Worm (Caenorhabditis elegans) whole organism, L3 larva: ENCODE data around the gene sel-7.
A peak's percentile ranks its signal among the peaks of the same experiment; 100 is the strongest.

ENCODE experiments used
- R02D3.7 ChIP-seq: fragments of 150-350 bp; optimal IDR thresholded peaks from 2 replicates; lab custom pipeline; 2014; ENCODE audit warnings: missing biosample characterization, missing genetic modification characterization
- ZK546.5 ChIP-seq: sonication (generic microtip); optimal IDR thresholded peaks from 2 replicates; lab custom pipeline; 2017; ENCODE audit warnings: missing biosample characterization, missing genetic modification characterization
- aly-2 ChIP-seq: fragments of 150-350 bp; optimal IDR thresholded peaks from 2 replicates; lab custom pipeline; 2014; ENCODE audit warnings: missing biosample characterization, missing genetic modification characterization
- ama-1 ChIP-seq: fragments of 150-350 bp; optimal IDR thresholded peaks from 2 replicates; lab custom pipeline; 2018
- ceh-16 ChIP-seq: sonication (generic microtip); optimal IDR thresholded peaks from 2 replicates; lab custom pipeline; 2017; ENCODE audit warnings: missing biosample characterization, missing genetic modification characterization
- ceh-28 ChIP-seq: fragments of 150-350 bp; optimal IDR thresholded peaks from 2 replicates; lab custom pipeline; 2014; ENCODE audit warnings: missing biosample characterization, missing genetic modification reagents, missing genetic modification characterization
- ceh-9 ChIP-seq: sonication (generic microtip); optimal IDR thresholded peaks from 2 replicates; lab custom pipeline; 2018; ENCODE audit warnings: missing biosample characterization, missing genetic modification characterization
- egl-5 ChIP-seq: fragments of 150-350 bp; optimal IDR thresholded peaks from 2 replicates; lab custom pipeline; 2017; ENCODE audit warnings: missing biosample characterization, missing genetic modification reagents, missing genetic modification characterization, inconsistent platforms
- elt-1 ChIP-seq: fragments of 150-350 bp; optimal IDR thresholded peaks from 2 replicates; lab custom pipeline; 2014; ENCODE audit warnings: missing biosample characterization, missing genetic modification characterization
- elt-2 ChIP-seq: sonication (generic microtip); optimal IDR thresholded peaks from 2 replicates; lab custom pipeline; 2016; ENCODE audit warnings: missing genetic modification reagents, mild to moderate bottlenecking, missing genetic modification characterization, missing compliant biosample characterization
- elt-3 ChIP-seq, 3 experiments: fragments of 150-350 bp in 1 of 3; sonication (generic microtip) in 2 of 3; optimal IDR thresholded peaks; 2 replicates in 2 of 3; 4 replicates in 1 of 3; lab custom pipeline; 2014 to 2017; ENCODE audit warnings: missing biosample characterization in 3 of 3, missing genetic modification characterization in 3 of 3
- eor-1 ChIP-seq, 2 experiments: fragments of 150-350 bp; optimal IDR thresholded peaks; 2 replicates each; lab custom pipeline; 2014 to 2018; ENCODE audit warnings: missing biosample characterization in 2 of 2, missing genetic modification characterization in 2 of 2
- fkh-10 ChIP-seq: sonication (generic microtip); optimal IDR thresholded peaks from 2 replicates; lab custom pipeline; 2017; ENCODE audit warnings: missing biosample characterization, missing genetic modification reagents, missing genetic modification characterization
- fkh-2 ChIP-seq: fragments of 150-350 bp; optimal IDR thresholded peaks from 2 replicates; lab custom pipeline; 2014; ENCODE audit warnings: missing biosample characterization, missing genetic modification reagents, missing genetic modification characterization
- fos-1 ChIP-seq: fragments of 150-350 bp; optimal IDR thresholded peaks from 2 replicates; lab custom pipeline; 2014; ENCODE audit warnings: missing biosample characterization, missing genetic modification characterization
- jun-1 ChIP-seq: fragments of 150-350 bp; optimal IDR thresholded peaks from 2 replicates; lab custom pipeline; 2014; ENCODE audit warnings: missing biosample characterization, missing genetic modification reagents, missing genetic modification characterization
- lin-15B ChIP-seq: fragments of 150-350 bp; optimal IDR thresholded peaks from 2 replicates; lab custom pipeline; 2014; ENCODE audit warnings: missing biosample characterization, missing genetic modification characterization
- lin-39 ChIP-seq: fragments of 150-350 bp; optimal IDR thresholded peaks from 2 replicates; lab custom pipeline; 2018; ENCODE audit warnings: missing biosample characterization, missing genetic modification reagents, missing genetic modification characterization
- lsy-12 ChIP-seq: sonication (generic microtip); optimal IDR thresholded peaks from 2 replicates; lab custom pipeline; 2016; ENCODE audit warnings: mild to moderate bottlenecking, missing genetic modification characterization, missing compliant biosample characterization
- mdl-1 ChIP-seq: fragments of 150-350 bp; optimal IDR thresholded peaks from 2 replicates; lab custom pipeline; 2014; ENCODE audit warnings: missing biosample characterization, missing genetic modification characterization
- mml-1 ChIP-seq: fragments of 150-350 bp; sonication (generic microtip); optimal IDR thresholded peaks from 3 replicates; lab custom pipeline; 2014; ENCODE audit warnings: missing biosample characterization, missing genetic modification characterization
- nfya-1 ChIP-seq: sonication (generic microtip); optimal IDR thresholded peaks from 2 replicates; lab custom pipeline; 2017; ENCODE audit warnings: missing genetic modification characterization, mild to moderate bottlenecking, missing compliant biosample characterization, antibody characterized with exemption, moderate library complexity; ENCODE audit not compliant: insufficient read depth
- nhr-12 ChIP-seq: fragments of 150-350 bp; optimal IDR thresholded peaks from 2 replicates; lab custom pipeline; 2014; ENCODE audit warnings: missing biosample characterization, missing genetic modification characterization
- nhr-23 ChIP-seq: fragments of 150-350 bp; optimal IDR thresholded peaks from 2 replicates; lab custom pipeline; 2014; ENCODE audit warnings: missing biosample characterization, missing genetic modification reagents, missing genetic modification characterization
- nhr-237 ChIP-seq: fragments of 150-350 bp; optimal IDR thresholded peaks from 2 replicates; lab custom pipeline; 2014; ENCODE audit warnings: missing biosample characterization, missing genetic modification characterization
- nhr-25 ChIP-seq: sonication (generic microtip); optimal IDR thresholded peaks from 2 replicates; lab custom pipeline; 2017; ENCODE audit warnings: missing biosample characterization, missing genetic modification characterization
- nhr-43 ChIP-seq: sonication (generic microtip); optimal IDR thresholded peaks from 2 replicates; lab custom pipeline; 2016; ENCODE audit warnings: mild to moderate bottlenecking, missing genetic modification characterization, missing compliant biosample characterization; ENCODE audit not compliant: poor library complexity, severe bottlenecking
- nhr-77 ChIP-seq: fragments of 150-350 bp; optimal IDR thresholded peaks from 2 replicates; lab custom pipeline; 2014; ENCODE audit warnings: missing biosample characterization, missing genetic modification characterization
- pha-4 ChIP-seq: fragments of 150-350 bp; optimal IDR thresholded peaks from 2 replicates; lab custom pipeline; 2014; ENCODE audit warnings: missing biosample characterization, missing genetic modification reagents, missing genetic modification characterization
- pqm-1 ChIP-seq: fragments of 150-350 bp; optimal IDR thresholded peaks from 2 replicates; lab custom pipeline; 2017; ENCODE audit warnings: missing biosample characterization, missing genetic modification characterization, inconsistent platforms
- sea-2 ChIP-seq: fragments of 150-350 bp; sonication (generic microtip); optimal IDR thresholded peaks from 4 replicates; lab custom pipeline; 2014; ENCODE audit warnings: missing biosample characterization, missing genetic modification reagents, missing genetic modification characterization
- skn-1 ChIP-seq: fragments of 150-350 bp; optimal IDR thresholded peaks from 2 replicates; lab custom pipeline; 2014; ENCODE audit warnings: missing biosample characterization, missing genetic modification characterization
- snpc-4 ChIP-seq: fragments of 150-350 bp; optimal IDR thresholded peaks from 2 replicates; lab custom pipeline; 2014; ENCODE audit warnings: missing biosample characterization, missing genetic modification characterization
- tbx-2 ChIP-seq: sonication (generic microtip); optimal IDR thresholded peaks from 2 replicates; lab custom pipeline; 2016; ENCODE audit warnings: mild to moderate bottlenecking, missing genetic modification characterization, missing compliant biosample characterization
- unc-39 ChIP-seq: sonication (generic microtip); optimal IDR thresholded peaks from 4 replicates; lab custom pipeline; 2017; ENCODE audit warnings: missing biosample characterization, missing genetic modification characterization
- unc-62 ChIP-seq: fragments of 150-350 bp; sonication (generic microtip); optimal IDR thresholded peaks from 4 replicates; lab custom pipeline; 2014; ENCODE audit warnings: missing biosample characterization, missing genetic modification reagents, missing genetic modification characterization
- ztf-4 ChIP-seq: fragments of 150-350 bp; optimal IDR thresholded peaks from 2 replicates; lab custom pipeline; 2014; ENCODE audit warnings: missing biosample characterization, missing genetic modification characterization

sel-7 gene

DNA sequence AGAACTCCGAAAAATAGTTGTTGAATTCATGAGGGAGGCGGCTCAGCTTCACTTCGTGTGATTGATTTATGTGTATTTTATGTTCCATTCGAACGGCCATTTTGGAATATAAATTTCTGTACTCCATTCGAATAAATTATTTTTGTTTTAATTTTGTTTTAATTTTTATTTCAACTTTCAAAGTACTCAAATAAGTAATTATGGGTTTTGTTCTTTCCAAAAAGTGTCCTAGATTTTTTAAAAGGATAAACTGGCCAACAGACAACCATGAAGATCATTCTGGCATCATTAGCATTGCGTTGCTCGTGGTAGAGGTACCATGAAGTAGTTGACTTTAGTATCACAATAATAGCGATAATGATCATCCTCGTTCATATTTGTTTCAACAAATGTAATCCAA lies 13.7 kb downstream of the sel-7 start:
- no peak for TF ChIP-seq ztf-4 (tag; lab: Kevin White, UChicago)
- no peak for TF ChIP-seq eor-1 (tag; optimal IDR thresholded peaks at IDR 0.05; lab: Kevin White, UChicago)
- no peak for TF ChIP-seq R02D3.7 (tag; lab: Kevin White, UChicago)
- TF ChIP-seq pqm-1 (tag; lab: Kevin White, UChicago) = no peak
- TF ChIP-seq nfya-1 = no peak
- no peak for TF ChIP-seq unc-62 (GFP tag; lab: Kevin White, UChicago)

DNA sequence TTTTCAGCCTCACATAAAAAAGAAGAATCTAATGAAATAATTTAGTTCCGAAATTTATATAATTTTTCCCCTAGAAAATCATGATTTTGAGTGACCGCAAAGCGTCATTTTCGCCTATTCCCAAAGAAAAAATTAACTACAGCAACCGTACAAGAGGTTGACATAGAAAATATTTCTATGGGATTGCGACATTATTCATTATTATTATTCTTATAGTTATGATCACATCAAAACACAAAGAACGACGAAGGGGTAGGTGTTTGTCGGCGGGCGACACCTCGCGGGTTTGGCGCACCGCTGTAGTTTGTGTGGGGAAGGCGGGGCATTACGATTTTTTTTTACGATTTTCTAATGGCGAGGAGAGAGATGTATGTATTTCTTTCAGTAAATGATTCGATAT lies 16.0 kb downstream of the sel-7 start:
- TF ChIP-seq snpc-4 (tag; lab: Kevin White, UChicago) (peak; percentile 88), tbx-2 (no peak), nhr-12 (tag; lab: Kevin White, UChicago) (no peak)

ce11 chrX:14322793-14323192 lies 17.5 kb downstream of the sel-7 start:
- no peak for TF ChIP-seq skn-1 (tag; lab: Kevin White, UChicago)
- TF ChIP-seq unc-39 (tag; lab: Kevin White, UChicago) = no peak
- TF ChIP-seq fkh-2 (tag; lab: Kevin White, UChicago) = no peak
- peak; percentile 43 for TF ChIP-seq elt-1
- no peak for TF ChIP-seq nhr-23
- peak; percentile 56 for TF ChIP-seq nhr-25 (tag; lab: Kevin White, UChicago)
- TF ChIP-seq mdl-1 (tag; lab: Kevin White, UChicago) = no peak
- TF ChIP-seq nhr-77 = no peak
- no peak for TF ChIP-seq ztf-4 (tag; lab: Kevin White, UChicago)
- no peak for TF ChIP-seq egl-5 (tag; lab: Kevin White, UChicago)
- no peak for TF ChIP-seq nfya-1
- no peak for TF ChIP-seq ceh-16 (tag; lab: Kevin White, UChicago)
- no peak for TF ChIP-seq lin-39 (tag; lab: Kevin White, UChicago)
- TF ChIP-seq ZK546.5 (tag; lab: Kevin White, UChicago) = no peak
- no peak for TF ChIP-seq lsy-12 (tag; lab: Kevin White, UChicago)
- TF ChIP-seq, all 47 proteins: peak for 2

- TF ChIP-seq ceh-28 (tag; lab: Kevin White, UChicago) = no peak
- TF ChIP-seq egl-5 (tag; lab: Kevin White, UChicago) = no peak
- no peak for TF ChIP-seq mml-1 (tag; lab: Kevin White, UChicago)
- no peak for TF ChIP-seq elt-1
- TF ChIP-seq pha-4 (tag; lab: Kevin White, UChicago) = no peak
- TF ChIP-seq mdl-1 (tag; lab: Kevin White, UChicago) = no peak
- no peak for TF ChIP-seq nhr-43 (tag; lab: Kevin White, UChicago)
- TF ChIP-seq ama-1 (lab: Kevin White, UChicago) = no peak
- TF ChIP-seq unc-62 (GFP tag; lab: Kevin White, UChicago) = no peak
- TF ChIP-seq nhr-25 (tag; lab: Kevin White, UChicago) = no peak
Observed at ce11 chrX:14320298-14320697, 20.0 kb downstream of the sel-7 start, which contains the start of gene C11H1.9. C11H1.9 (minus strand) TSS chrX:14320398.

ce11 chrX:14316132-14316531 lies 24.1 kb downstream of the sel-7 start:
- no peak for TF ChIP-seq elt-3 (tag; optimal IDR thresholded peaks at IDR 0.05; lab: Kevin White, UChicago)
- peak; percentile 81 for TF ChIP-seq fkh-10 (GFP tag; lab: Kevin White, UChicago)

- TF ChIP-seq fkh-2 (tag; lab: Kevin White, UChicago) (no peak), pqm-1 (tag; lab: Kevin White, UChicago) (peak; percentile 49), elt-2 (peak; percentile 13)
Observed at ce11 chrX:14313627-14314026, 26.7 kb downstream of the sel-7 start, which contains the start of gene prx-1. prx-1 (plus strand) TSS chrX:14313927.

ce11 chrX:14312416-14312815 lies 27.9 kb downstream of the sel-7 start:
- TF ChIP-seq elt-2 (peak; percentile 65), ZK546.5 (tag; lab: Kevin White, UChicago) (no peak), aly-2 (tag; lab: Kevin White, UChicago) (no peak), egl-5 (tag; lab: Kevin White, UChicago) (peak; percentile 28), skn-1 (tag; lab: Kevin White, UChicago) (peak; percentile 32), elt-1 (no peak), ceh-16 (tag; lab: Kevin White, UChicago) (no peak), lin-15B (tag; lab: Kevin White, UChicago) (peak; percentile 70), fos-1 (tag; lab: Kevin White, UChicago) (no peak), nhr-237 (tag; lab: Kevin White, UChicago) (no peak), nhr-77 (no peak), sea-2 (GFP tag; lab: Kevin White, UChicago) (peak; percentile 51), ztf-4 (tag; lab: Kevin White, UChicago) (no peak), nhr-43 (tag; lab: Kevin White, UChicago) (peak; percentile 56), jun-1 (tag; lab: Kevin White, UChicago) (peak; percentile 80), ceh-9 (tag; lab: Kevin White, UChicago) (no peak), nhr-23 (peak; percentile 88), pha-4 (tag; lab: Kevin White, UChicago) (peak; percentile 86), unc-39 (tag; lab: Kevin White, UChicago) (no peak), snpc-4 (tag; lab: Kevin White, UChicago) (peak; percentile 69), eor-1 (tag; optimal IDR thresholded peaks at IDR 0.05; lab: Kevin White, UChicago) (no peak), tbx-2 (peak; percentile 68), mdl-1 (tag; lab: Kevin White, UChicago) (no peak), nfya-1 (peak; percentile 83), elt-3 (tag; optimal IDR thresholded peaks at IDR 0.05; lab: Kevin White, UChicago) (no peak), nhr-12 (tag; lab: Kevin White, UChicago) (no peak), lsy-12 (tag; lab: Kevin White, UChicago) (peak; percentile 44)
